Worm (Caenorhabditis elegans): Measurements from ENCODE around the gene C14C6.13.
A peak's percentile ranks its signal among the peaks of the same experiment; 100 is the strongest.

C14C6.13 gene

DNA sequence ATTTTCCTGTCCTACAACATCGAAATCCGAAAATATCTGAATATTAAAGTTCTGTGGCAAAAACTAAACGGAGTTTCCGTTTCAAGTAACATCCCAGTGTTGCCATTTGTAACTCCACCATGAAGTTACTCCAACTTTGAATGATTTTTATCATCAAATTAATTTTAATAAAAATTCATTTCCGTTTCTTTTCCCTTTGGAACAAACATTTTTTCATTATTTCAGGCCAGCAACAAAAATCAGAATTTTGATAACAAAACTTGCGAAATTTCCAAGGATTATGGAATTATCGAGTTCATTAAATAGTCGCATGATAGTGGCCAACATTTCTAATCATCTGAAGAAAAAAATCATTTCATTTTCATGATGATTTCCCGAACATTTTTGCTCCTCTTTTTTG lies 11.7 kb downstream of the C14C6.13 start, which contains the start of gene C14C6.2:
C14C6.2 (plus strand) TSS at position 301 of the 400 bp plus-strand sequence.
- TF ChIP-seq zip-4 (GFP tag; optimal IDR thresholded peaks at IDR 0.05) (no peak), lin-35 (GFP tag; optimal IDR thresholded peaks at IDR 0.05) (no peak)

DNA sequence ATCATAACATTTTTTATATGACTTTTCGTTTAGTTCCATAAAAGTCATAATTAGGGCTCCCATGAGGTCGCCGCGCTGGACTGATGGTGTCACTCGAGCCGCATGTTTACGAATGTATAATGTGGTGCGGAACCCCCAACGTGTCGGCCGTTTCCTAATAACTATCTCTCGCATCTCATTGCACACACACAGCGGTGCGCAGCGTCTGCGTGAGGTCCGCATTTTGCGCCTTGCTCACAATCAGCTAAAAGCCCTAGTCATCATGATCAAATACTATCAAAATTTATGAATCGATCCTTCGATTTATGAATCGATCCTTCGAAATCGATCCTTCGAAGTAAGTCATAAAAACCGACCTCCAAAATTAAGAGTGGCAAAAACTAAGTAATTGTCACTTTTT lies 14.6 kb downstream of the C14C6.13 start, which contains the start of gene srx-7:
srx-7 (plus strand) TSS at position 256 of the 400 bp plus-strand sequence.
- TF ChIP-seq pqm-1 (tag; optimal IDR thresholded peaks at IDR 0.05): no peak
- TF ChIP-seq unc-130 (tag; optimal IDR thresholded peaks at IDR 0.05): no peak
- TF ChIP-seq jun-1 (tag; optimal IDR thresholded peaks at IDR 0.05): no peak
- no peak for TF ChIP-seq pax-3 (tag; optimal IDR thresholded peaks at IDR 0.05)
- TF ChIP-seq ztf-4 (tag; optimal IDR thresholded peaks at IDR 0.05): no peak
- no peak for TF ChIP-seq ceh-63 (GFP tag; optimal IDR thresholded peaks at IDR 0.05)
- TF ChIP-seq ztf-11 (tag; optimal IDR thresholded peaks at IDR 0.05): no peak
- TF ChIP-seq elt-3 (tag; optimal IDR thresholded peaks at IDR 0.05): no peak
- no peak for TF ChIP-seq dsc-1 (tag; optimal IDR thresholded peaks at IDR 0.05)
- TF ChIP-seq fkh-4 (tag; optimal IDR thresholded peaks at IDR 0.05; ENCODE audit: borderline replicate concordance): no peak

DNA sequence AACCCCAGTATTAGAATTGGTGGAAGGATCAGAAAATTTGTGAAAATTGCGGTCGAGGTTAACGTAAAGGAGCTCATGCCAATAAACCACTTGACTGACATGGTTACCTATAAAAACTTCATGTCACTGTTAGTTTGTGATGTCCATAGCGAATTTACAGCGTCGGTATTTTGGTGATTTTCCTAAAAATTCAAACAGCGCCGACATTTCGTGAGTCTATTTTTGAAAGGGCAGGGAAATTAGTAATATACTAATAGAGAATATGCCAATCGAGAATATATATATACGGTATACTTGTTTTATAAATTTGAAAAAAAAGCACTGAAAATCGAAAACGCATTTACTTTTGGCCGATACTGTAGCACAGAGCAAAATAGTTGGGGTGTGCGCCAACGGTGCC lies 18.5 kb downstream of the C14C6.13 start, which contains the start of gene srx-8:
srx-8 (minus strand) TSS at position 101 of the 400 bp plus-strand sequence.
- TF ChIP-seq elt-2 (tag; optimal IDR thresholded peaks at IDR 0.05) (no peak), efl-1 (optimal IDR thresholded peaks at IDR 0.05) (no peak), efl-1 (GFP tag; optimal IDR thresholded peaks at IDR 0.05 in 1 of 2) (peak in 1 of 2 experiments; percentile 56)

DNA sequence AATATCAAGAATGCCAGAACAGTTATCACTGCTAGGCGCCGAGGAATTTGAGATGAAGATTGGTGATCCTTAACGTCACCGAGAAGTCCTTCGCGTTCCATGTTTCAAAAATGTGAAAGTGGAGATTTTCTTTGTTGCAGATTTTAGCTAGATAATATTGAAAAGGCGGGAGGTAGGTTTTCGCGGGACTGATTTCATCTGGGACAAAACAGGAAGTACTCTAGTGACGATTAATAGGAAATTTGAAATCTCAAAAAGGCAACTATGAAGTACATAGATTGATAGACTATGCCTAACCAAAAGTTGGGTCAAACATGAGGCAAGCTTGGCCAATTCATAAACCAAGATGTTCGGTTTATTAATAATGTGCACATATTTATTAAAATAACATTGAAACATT lies 21.5 kb downstream of the C14C6.13 start, which contains the start of gene C14C6.8:
C14C6.8 (minus strand) TSS at position 101 of the 400 bp plus-strand sequence.
- no peak for TF ChIP-seq dpl-1 (GFP tag; optimal IDR thresholded peaks at IDR 0.05)
- no peak for TF ChIP-seq zag-1 (tag; optimal IDR thresholded peaks at IDR 0.05)
- TF ChIP-seq vab-15 (tag; optimal IDR thresholded peaks at IDR 0.05): no peak
- TF ChIP-seq lin-39 (tag; optimal IDR thresholded peaks at IDR 0.05): no peak
- no peak for TF ChIP-seq nhr-85 (tag)
- no peak for TF ChIP-seq swsn-7 (tag; optimal IDR thresholded peaks at IDR 0.05)
- TF ChIP-seq ztf-11 (tag; optimal IDR thresholded peaks at IDR 0.05): no peak
- TF ChIP-seq mef-2 (tag; optimal IDR thresholded peaks at IDR 0.05): no peak
- TF ChIP-seq tbx-2 (tag; optimal IDR thresholded peaks at IDR 0.05): no peak
- no peak for TF ChIP-seq efl-3 (GFP tag; optimal IDR thresholded peaks at IDR 0.05)
- no peak for TF ChIP-seq ces-1 (GFP tag; optimal IDR thresholded peaks at IDR 0.05)
- no peak for TF ChIP-seq lin-35 (GFP tag; optimal IDR thresholded peaks at IDR 0.05)
- TF ChIP-seq egl-13 (tag; optimal IDR thresholded peaks at IDR 0.05): no peak
- no peak for TF ChIP-seq lin-15B (tag; optimal IDR thresholded peaks at IDR 0.05)

DNA sequence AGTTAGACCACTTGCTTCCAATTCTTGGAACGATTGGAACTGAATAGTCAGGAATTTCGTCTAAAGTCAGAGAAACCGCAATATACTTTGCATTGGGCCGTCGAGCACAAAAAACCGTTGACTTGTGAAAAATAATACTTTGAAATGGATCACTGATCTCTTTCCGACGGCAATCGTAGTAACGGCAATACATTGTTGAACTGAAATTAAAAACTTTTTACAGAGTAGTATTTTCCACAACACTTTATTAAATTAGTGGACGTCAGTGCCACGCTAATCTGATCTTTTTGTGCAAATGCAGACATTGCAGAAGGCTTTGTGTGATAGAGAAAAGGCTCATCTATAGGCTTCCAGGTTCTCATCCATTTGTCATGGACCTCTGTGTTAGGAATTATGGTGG lies 22.1 kb downstream of the C14C6.13 start:
- no peak for TF ChIP-seq aha-1 (tag; optimal IDR thresholded peaks at IDR 0.05)
- TF ChIP-seq lin-15B (tag; optimal IDR thresholded peaks at IDR 0.05): no peak
- TF ChIP-seq isw-1 (GFP tag; IDR thresholded peaks at IDR 0.05): no peak
- TF ChIP-seq pax-3 (tag; optimal IDR thresholded peaks at IDR 0.05): no peak
- no peak for TF ChIP-seq hlh-4 (tag; optimal IDR thresholded peaks at IDR 0.05)
- TF ChIP-seq dpl-1 (GFP tag; optimal IDR thresholded peaks at IDR 0.05): no peak
- no peak for TF ChIP-seq nhr-237 (tag; optimal IDR thresholded peaks at IDR 0.05)
- no peak for TF ChIP-seq fkh-10 (GFP tag; optimal IDR thresholded peaks at IDR 0.05)
- TF ChIP-seq fkh-4 (tag; optimal IDR thresholded peaks at IDR 0.05; ENCODE audit: borderline replicate concordance): no peak
- TF ChIP-seq egl-13 (tag; optimal IDR thresholded peaks at IDR 0.05): no peak
- TF ChIP-seq zag-1 (tag; optimal IDR thresholded peaks at IDR 0.05): no peak
- TF ChIP-seq rnt-1 (tag; optimal IDR thresholded peaks at IDR 0.05): no peak
- no peak for TF ChIP-seq nhr-20 (tag; optimal IDR thresholded peaks at IDR 0.05)
